Worm (Caenorhabditis elegans): ENCODE data around the gene F13A2.2.

Gene F13A2.2

ce11 chrV:4387916-4388315 is 3.5 kb upstream of the F13A2.2 start:
- TF ChIP-seq hlh-12 (tag; optimal IDR thresholded peaks at IDR 0.05), result no peak
- no peak for TF ChIP-seq ztf-28 (GFP tag; IDR thresholded peaks at IDR 0.05)
- no peak for TF ChIP-seq tbp1 (GFP tag; optimal IDR thresholded peaks at IDR 0.05)
- no peak for TF ChIP-seq attf-6 (GFP tag; IDR thresholded peaks at IDR 0.05)
- TF ChIP-seq lin-40 (tag; optimal IDR thresholded peaks at IDR 0.05), result no peak
- TF ChIP-seq dox-1 (GFP tag; IDR thresholded peaks at IDR 0.05), result no peak
- TF ChIP-seq lir-1 (GFP tag; conservative IDR thresholded peaks at IDR 0.05), result no peak
- no peak for TF ChIP-seq chd-7 (tag; optimal IDR thresholded peaks at IDR 0.05)
- no peak for TF ChIP-seq F57A8.1 (GFP tag; optimal IDR thresholded peaks at IDR 0.05)
- TF ChIP-seq ztf-25 (GFP tag; IDR thresholded peaks at IDR 0.05), result no peak
- no peak for TF ChIP-seq F33H1.4 (GFP tag; IDR thresholded peaks at IDR 0.05)
- no peak for TF ChIP-seq zfh-2 (GFP tag; conservative IDR thresholded peaks at IDR 0.05)
- no peak for TF ChIP-seq hmg-20 (GFP tag; IDR thresholded peaks at IDR 0.05)
- TF ChIP-seq ztf-6 (GFP tag; IDR thresholded peaks at IDR 0.05), result no peak
- no peak for TF ChIP-seq unc-62 (GFP tag; optimal IDR thresholded peaks at IDR 0.05)
- no peak for TF ChIP-seq ceh-100 (GFP tag; IDR thresholded peaks at IDR 0.05)
- no peak for TF ChIP-seq ZK185.1 (tag; optimal IDR thresholded peaks at IDR 0.05; ENCODE audit: poor library complexity, severe bottlenecking)
- TF ChIP-seq nhr-120 (GFP tag; IDR thresholded peaks at IDR 0.05), result no peak
- no peak for TF ChIP-seq Y56A3A.18 (GFP tag; IDR thresholded peaks at IDR 0.05)
- no peak for TF ChIP-seq fkh-3 (tag; optimal IDR thresholded peaks at IDR 0.05)

DNA sequence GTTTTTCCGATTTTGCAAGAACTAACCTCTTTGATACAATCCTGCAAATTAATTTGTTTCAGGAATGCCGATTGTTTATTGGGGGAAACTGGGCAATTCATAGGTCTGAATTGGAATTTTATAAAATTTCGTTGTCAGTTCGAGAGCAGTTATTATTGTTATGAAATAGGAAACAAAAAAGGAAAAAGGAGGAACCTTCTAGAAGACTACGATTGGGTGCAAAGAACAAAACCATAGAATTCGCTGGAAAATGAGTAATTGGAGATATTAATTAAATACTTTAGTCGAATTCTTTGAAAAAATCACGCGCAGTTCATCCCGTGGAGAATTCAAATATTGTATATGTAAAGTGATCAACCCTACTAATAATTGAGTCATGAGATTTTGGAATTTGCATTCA is 3.0 kb upstream of the F13A2.2 start, which contains the start of gene F13A2.9:
Gene F13A2.9 (minus strand): TSS at position 101 of the 400 bp plus-strand sequence.
- no peak for TF ChIP-seq sea-2 (GFP tag; IDR thresholded peaks at IDR 0.05)
- TF ChIP-seq mxl-1 (tag; optimal IDR thresholded peaks at IDR 0.05), result no peak
- no peak for TF ChIP-seq madf-8 (GFP tag; conservative IDR thresholded peaks at IDR 0.05)
- TF ChIP-seq ztf-18 (tag; optimal IDR thresholded peaks at IDR 0.05), result no peak
- no peak for TF ChIP-seq cebp-1 (GFP tag; IDR thresholded peaks at IDR 0.05)
- no peak for TF ChIP-seq cebp-1 (tag; optimal IDR thresholded peaks at IDR 0.05)
- TF ChIP-seq F57A8.1 (GFP tag; optimal IDR thresholded peaks at IDR 0.05), result no peak
- no peak for TF ChIP-seq gei-17 (GFP tag; optimal IDR thresholded peaks at IDR 0.05)
- no peak for TF ChIP-seq rec-8 (tag; optimal IDR thresholded peaks at IDR 0.05)
- no peak for TF ChIP-seq nfya-1 (tag; optimal IDR thresholded peaks at IDR 0.05; ENCODE audit: borderline replicate concordance, insufficient read depth)

DNA sequence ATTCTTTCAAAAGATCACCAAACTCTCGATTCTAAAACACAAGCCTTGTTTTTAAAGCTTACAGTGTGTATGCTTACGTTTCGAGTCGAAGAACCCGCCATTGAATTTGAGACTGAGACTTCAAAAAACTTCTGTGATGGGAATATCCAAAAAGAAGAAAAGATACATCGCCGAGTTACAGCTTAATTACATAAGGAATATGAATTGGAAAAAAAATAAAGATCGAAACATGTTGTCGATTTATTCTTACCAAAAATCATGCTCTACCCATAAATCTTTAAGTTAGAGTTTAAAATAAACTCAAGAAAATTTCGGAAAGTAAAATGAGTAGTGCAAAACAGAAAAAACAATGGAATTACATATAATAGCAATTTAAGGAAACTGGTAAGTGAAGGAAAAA is 1.8 kb upstream of the F13A2.2 start, which contains the start of gene F13A2.10:
Gene F13A2.10 (minus strand): TSS at position 101 of the 400 bp plus-strand sequence.
- TF ChIP-seq mel-28 (tag; optimal IDR thresholded peaks at IDR 0.05; ENCODE audit: borderline replicate concordance) (no peak), ccch-3 (GFP tag; optimal IDR thresholded peaks at IDR 0.05) (no peak), ama-1 (optimal IDR thresholded peaks at IDR 0.05) (no peak), ama-1 (GFP tag; optimal IDR thresholded peaks at IDR 0.05) (no peak), B0019.2 (GFP tag; conservative IDR thresholded peaks at IDR 0.05) (no peak), ets-4 (GFP tag; optimal IDR thresholded peaks at IDR 0.05) (no peak), B0035.1 (tag; optimal IDR thresholded peaks at IDR 0.05) (no peak), Y79H2A.3 (GFP tag; conservative IDR thresholded peaks at IDR 0.05) (no peak), mcd-1 (GFP tag; IDR thresholded peaks at IDR 0.05) (no peak), attf-5 (GFP tag; optimal IDR thresholded peaks at IDR 0.05) (no peak), nhr-120 (GFP tag; IDR thresholded peaks at IDR 0.05) (no peak), athp-1 (tag; optimal IDR thresholded peaks at IDR 0.05) (no peak), ZK185.1 (tag; optimal IDR thresholded peaks at IDR 0.05; ENCODE audit: poor library complexity, severe bottlenecking) (no peak)

Data from whole organism, young adult.